Worm (Caenorhabditis elegans) whole organism, early embryonic: ENCODE results near the gene dohh-1.

Experiments used
- B0310.2 ChIP-seq: sonication (generic microtip); optimal IDR thresholded peaks from 2 replicates; lab custom pipeline; 2016; ENCODE audit warnings: mild to moderate bottlenecking, missing genetic modification characterization, missing compliant biosample characterization
- F13C5.2 ChIP-seq: sonication (generic microtip); optimal IDR thresholded peaks from 2 replicates; lab custom pipeline; 2017; ENCODE audit warnings: mild to moderate bottlenecking, missing genetic modification characterization, inconsistent platforms, missing compliant biosample characterization
- aly-1 ChIP-seq: sonication (generic microtip); optimal IDR thresholded peaks from 2 replicates; lab custom pipeline; 2016; ENCODE audit warnings: missing genetic modification characterization, missing compliant biosample characterization
- ama-1 ChIP-seq: fragments of 150-350 bp; optimal IDR thresholded peaks from 2 replicates; lab custom pipeline; 2014
- ceh-13 ChIP-seq: fragments of 200-800 bp; sonication (Bioruptor generic); optimal IDR thresholded peaks from 2 replicates; lab custom pipeline; 2018; ENCODE audit warnings: mild to moderate bottlenecking, missing genetic modification characterization, missing compliant biosample characterization
- ceh-36 ChIP-seq: sonication (generic microtip); optimal IDR thresholded peaks from 2 replicates; lab custom pipeline; 2016; ENCODE audit warnings: missing genetic modification characterization, inconsistent platforms, missing compliant biosample characterization
- ets-7 ChIP-seq: sonication (generic microtip); optimal IDR thresholded peaks from 2 replicates; lab custom pipeline; 2016; ENCODE audit warnings: missing genotype, missing genetic modification characterization, missing compliant biosample characterization
- flt-1 ChIP-seq: fragments of 200-800 bp; sonication (Bioruptor generic); IDR thresholded peaks from 2 replicates; pipeline ENCODE4 v1.3.6; 2022; ENCODE audit warnings: missing genetic modification characterization, missing compliant biosample characterization
- hmbx-1 ChIP-seq: sonication (generic microtip); optimal IDR thresholded peaks from 2 replicates; lab custom pipeline; 2016; ENCODE audit warnings: mild to moderate bottlenecking, missing genetic modification characterization, missing compliant biosample characterization
- hmg-4 ChIP-seq: fragments of 200-800 bp; sonication (Bioruptor generic); optimal IDR thresholded peaks from 2 replicates; lab custom pipeline; 2018; ENCODE audit warnings: mild to moderate bottlenecking, missing genetic modification characterization, missing compliant biosample characterization
- hnd-1 ChIP-seq: sonication (generic microtip); optimal IDR thresholded peaks from 2 replicates; lab custom pipeline; 2016; ENCODE audit warnings: missing genetic modification characterization, missing compliant biosample characterization
- pes-1 ChIP-seq: fragments of 200-800 bp; sonication (Bioruptor generic); IDR thresholded peaks from 2 replicates; pipeline ENCODE4 v1.3.6; 2022; ENCODE audit warnings: missing genetic modification reagents, missing genetic modification characterization, missing compliant biosample characterization
- scrt-1 ChIP-seq: fragments of 200-800 bp; sonication (Bioruptor generic); IDR thresholded peaks from 2 replicates; pipeline ENCODE4 v1.3.6; 2022; ENCODE audit warnings: missing genetic modification characterization, missing compliant biosample characterization
- sea-1 ChIP-seq: fragments of 200-800 bp; sonication (Bioruptor generic); conservative IDR thresholded peaks from 2 replicates; pipeline ENCODE4 v1.3.6; 2022; ENCODE audit warnings: missing genetic modification characterization, missing compliant biosample characterization
- tbx-11 ChIP-seq: fragments of 200-800 bp; sonication (Bioruptor generic); IDR thresholded peaks from 2 replicates; pipeline ENCODE4 v1.3.6; 2022; ENCODE audit warnings: missing genetic modification characterization, missing compliant biosample characterization
- tbx-37 ChIP-seq: fragments of 200-800 bp; sonication (Bioruptor generic); conservative IDR thresholded peaks from 2 replicates; pipeline ENCODE4 v1.3.6; 2022; ENCODE audit warnings: missing genetic modification reagents, missing genetic modification characterization, missing compliant biosample characterization
- tra-4 ChIP-seq: sonication (generic microtip); optimal IDR thresholded peaks from 2 replicates; lab custom pipeline; 2017; ENCODE audit warnings: missing genetic modification characterization, missing compliant biosample characterization

Gene dohh-1

DNA sequence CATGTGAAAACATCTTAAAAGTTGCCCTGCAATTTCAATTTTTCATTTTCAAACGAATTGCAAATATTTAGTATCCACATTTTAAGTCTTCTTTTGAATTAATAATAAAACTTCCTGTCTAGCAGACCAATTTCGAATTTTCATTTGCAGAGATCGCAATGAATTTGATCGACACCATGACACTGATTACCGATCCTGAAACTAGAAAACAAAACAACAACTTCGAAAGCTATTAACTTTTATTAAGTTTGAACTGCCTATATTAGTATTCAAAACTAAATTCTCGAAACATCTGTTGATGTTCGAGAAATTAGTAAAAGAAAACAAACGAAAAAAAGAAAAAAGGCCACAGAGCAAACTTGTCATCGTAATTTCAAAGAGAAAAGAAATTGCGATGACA lies 5.6 kb upstream of the dohh-1 start:
- TF ChIP-seq ceh-13 (GFP tag; lab: Kevin White, UChicago) (no peak), ets-7 (tag; lab: Kevin White, UChicago) (no peak), tra-4 (tag; lab: Kevin White, UChicago) (no peak), hmbx-1 (no peak), tbx-37 (no peak), sea-1 (GFP tag; lab: Robert Waterston, UW) (no peak), pes-1 (GFP tag; lab: Robert Waterston, UW) (no peak), flt-1 (no peak), hnd-1 (tag; lab: Kevin White, UChicago) (no peak), scrt-1 (no peak)

DNA sequence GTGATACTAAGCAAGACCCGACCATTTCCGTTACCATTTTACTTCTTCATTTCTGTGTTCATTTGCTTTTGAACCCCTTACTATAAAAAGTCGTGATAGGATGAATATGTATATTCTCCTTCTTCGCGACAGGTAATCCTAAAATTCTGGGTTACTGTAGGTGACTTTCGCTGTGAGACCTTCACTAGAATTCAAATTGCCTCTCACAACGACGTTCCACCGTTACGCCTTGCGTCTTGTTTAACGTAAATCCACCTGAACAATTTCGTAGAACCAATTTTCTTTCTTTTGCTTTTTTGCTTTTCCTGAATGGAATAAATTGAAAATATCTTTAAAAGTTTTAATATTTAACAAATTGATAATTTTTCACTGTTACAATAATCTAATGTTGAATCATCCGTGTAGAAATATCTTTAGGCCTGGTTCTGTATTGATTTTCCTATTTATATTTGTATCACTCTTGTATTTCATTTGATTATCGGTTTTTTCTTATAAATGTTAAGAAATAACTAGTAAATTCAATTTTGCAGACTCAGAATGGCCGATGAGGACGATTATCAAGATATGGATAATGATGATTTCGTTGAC lies 818 bp upstream of the dohh-1 start, which contains the start of gene rpb-6:
Gene rpb-6, plus strand, starts transcription at position 538 of the 588 bp plus-strand sequence.
- TF ChIP-seq pes-1 (GFP tag; lab: Robert Waterston, UW): no peak
- no peak for TF ChIP-seq flt-1
- no peak for TF ChIP-seq ets-7 (tag; lab: Kevin White, UChicago)
- TF ChIP-seq B0310.2 (tag; lab: Kevin White, UChicago): no peak
- TF ChIP-seq scrt-1: no peak
- no peak for TF ChIP-seq ama-1 (lab: Kevin White, UChicago)

ce11 chrII:10580833-10581232 lies 1.1 kb downstream of the dohh-1 start, which contains the start of gene dap-3:
dap-3 (plus strand) TSS chrII:10581133.
- TF ChIP-seq scrt-1: no peak
- no peak for TF ChIP-seq hmg-4 (GFP tag; lab: Kevin White, UChicago)
- no peak for TF ChIP-seq aly-1 (tag; lab: Kevin White, UChicago)
- TF ChIP-seq ama-1 (lab: Kevin White, UChicago): no peak
- no peak for TF ChIP-seq tbx-37
- no peak for TF ChIP-seq flt-1
- no peak for TF ChIP-seq ceh-13 (GFP tag; lab: Kevin White, UChicago)
- TF ChIP-seq ets-7 (tag; lab: Kevin White, UChicago): no peak

ce11 chrII:10582318-10582717 lies 2.6 kb downstream of the dohh-1 start, which contains the start of gene mrps-22:
mrps-22 (plus strand) TSS chrII:10582618.
- no peak for TF ChIP-seq scrt-1
- no peak for TF ChIP-seq ets-7 (tag; lab: Kevin White, UChicago)
- TF ChIP-seq B0310.2 (tag; lab: Kevin White, UChicago): no peak
- TF ChIP-seq tbx-11 (GFP tag; lab: Robert Waterston, UW): no peak
- TF ChIP-seq ama-1 (lab: Kevin White, UChicago): no peak
- no peak for TF ChIP-seq tra-4 (tag; lab: Kevin White, UChicago)
- TF ChIP-seq pes-1 (GFP tag; lab: Robert Waterston, UW): no peak
- no peak for TF ChIP-seq aly-1 (tag; lab: Kevin White, UChicago)
- TF ChIP-seq hnd-1 (tag; lab: Kevin White, UChicago): no peak
- TF ChIP-seq F13C5.2: no peak
- no peak for TF ChIP-seq sea-1 (GFP tag; lab: Robert Waterston, UW)
- no peak for TF ChIP-seq flt-1
- TF ChIP-seq ceh-13 (GFP tag; lab: Kevin White, UChicago): no peak
- no peak for TF ChIP-seq hmg-4 (GFP tag; lab: Kevin White, UChicago)
- no peak for TF ChIP-seq hmbx-1
- no peak for TF ChIP-seq tbx-37
- no peak for TF ChIP-seq ceh-36

ce11 chrII:10584036-10584435 lies 4.3 kb downstream of the dohh-1 start, which contains the start of gene algn-9:
algn-9 (plus strand) TSS chrII:10584336.
- TF ChIP-seq flt-1 (no peak), sea-1 (GFP tag; lab: Robert Waterston, UW) (no peak), pes-1 (GFP tag; lab: Robert Waterston, UW) (no peak), ets-7 (tag; lab: Kevin White, UChicago) (no peak), B0310.2 (tag; lab: Kevin White, UChicago) (no peak), tra-4 (tag; lab: Kevin White, UChicago) (no peak), hmbx-1 (no peak), tbx-11 (GFP tag; lab: Robert Waterston, UW) (no peak), hmg-4 (GFP tag; lab: Kevin White, UChicago) (no peak), ceh-13 (GFP tag; lab: Kevin White, UChicago) (no peak), F13C5.2 (no peak), ama-1 (lab: Kevin White, UChicago) (no peak), tbx-37 (no peak), ceh-36 (no peak), aly-1 (tag; lab: Kevin White, UChicago) (no peak), hnd-1 (tag; lab: Kevin White, UChicago) (no peak), scrt-1 (no peak)

DNA sequence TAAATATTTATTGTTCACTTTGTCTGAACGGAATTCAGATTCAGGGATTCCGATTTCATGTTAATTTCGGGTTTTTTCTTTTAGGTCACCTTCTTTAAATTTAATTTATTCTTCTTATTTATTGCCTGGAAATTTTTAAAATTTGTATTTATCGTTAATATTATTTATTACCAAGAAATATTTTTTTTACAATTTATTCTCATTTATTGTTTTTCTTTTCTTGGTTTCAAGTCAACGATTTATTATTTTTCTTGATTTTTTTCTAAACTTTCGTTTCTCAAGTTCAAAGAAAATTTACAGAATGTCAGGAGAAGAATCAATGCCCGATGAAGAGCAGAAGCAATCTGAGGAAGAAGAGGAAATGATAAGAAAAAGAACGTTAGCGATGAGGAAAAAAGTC lies 8.0 kb downstream of the dohh-1 start, which contains the start of gene crn-3:
Gene crn-3, plus strand, starts transcription at position 301 of the 400 bp plus-strand sequence.
- TF ChIP-seq scrt-1: no peak
- no peak for TF ChIP-seq tbx-37
- TF ChIP-seq ceh-36: no peak
- no peak for TF ChIP-seq hmbx-1
- TF ChIP-seq ets-7 (tag; lab: Kevin White, UChicago): no peak
- no peak for TF ChIP-seq pes-1 (GFP tag; lab: Robert Waterston, UW)
- TF ChIP-seq tbx-11 (GFP tag; lab: Robert Waterston, UW): no peak
- no peak for TF ChIP-seq B0310.2 (tag; lab: Kevin White, UChicago)
- TF ChIP-seq sea-1 (GFP tag; lab: Robert Waterston, UW): no peak

- TF ChIP-seq tbx-11 (GFP tag; lab: Robert Waterston, UW): no peak
- TF ChIP-seq ceh-36: no peak
- no peak for TF ChIP-seq B0310.2 (tag; lab: Kevin White, UChicago)
- no peak for TF ChIP-seq hnd-1 (tag; lab: Kevin White, UChicago)
- no peak for TF ChIP-seq tra-4 (tag; lab: Kevin White, UChicago)
- TF ChIP-seq pes-1 (GFP tag; lab: Robert Waterston, UW): no peak
- TF ChIP-seq scrt-1: no peak
- no peak for TF ChIP-seq flt-1
- no peak for TF ChIP-seq aly-1 (tag; lab: Kevin White, UChicago)
- TF ChIP-seq ama-1 (lab: Kevin White, UChicago): no peak
- no peak for TF ChIP-seq ceh-13 (GFP tag; lab: Kevin White, UChicago)
- TF ChIP-seq tbx-37: no peak
- TF ChIP-seq sea-1 (GFP tag; lab: Robert Waterston, UW): no peak
- TF ChIP-seq hmg-4 (GFP tag; lab: Kevin White, UChicago): no peak
Measured at ce11 chrII:10592452-10592851, 12.7 kb downstream of the dohh-1 start, which contains the start of gene crn-5. crn-5 (plus strand) TSS chrII:10592752.
